Fruit fly (Drosophila melanogaster): ENCODE data around the gene CG9302.

DNA sequence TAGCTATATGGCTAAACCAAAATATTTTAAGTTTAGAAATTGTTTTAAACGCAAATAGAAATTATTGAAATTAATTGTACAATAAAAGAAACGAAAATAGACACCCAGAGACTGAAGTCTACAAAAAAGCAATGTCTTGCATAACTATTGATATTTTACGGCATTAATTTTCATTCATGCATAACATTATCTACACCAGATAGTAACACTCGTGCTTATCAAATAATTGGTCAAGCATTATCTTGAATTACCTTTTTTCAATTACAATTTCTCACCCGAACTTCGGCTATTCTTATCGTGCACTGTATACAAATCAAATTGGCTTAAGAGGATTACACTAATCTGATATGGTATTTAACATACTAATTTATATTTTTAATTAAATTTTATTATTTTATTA is 2.3 kb downstream of the CG9302 start:
- TF ChIP-seq psq (GFP tag; optimal IDR thresholded peaks at IDR 0.05) = no peak
- no peak for TF ChIP-seq Jra (GFP tag; optimal IDR thresholded peaks at IDR 0.05)
- TF ChIP-seq Dfd (GFP tag; optimal IDR thresholded peaks at IDR 0.05) = no peak
- no peak for TF ChIP-seq usp (GFP tag; optimal IDR thresholded peaks at IDR 0.05)
- TF ChIP-seq fru (GFP tag; optimal IDR thresholded peaks at IDR 0.05) = no peak
- TF ChIP-seq dmrt93B (GFP tag; optimal IDR thresholded peaks at IDR 0.05) = no peak
- no peak for TF ChIP-seq Vsx2 (GFP tag; optimal IDR thresholded peaks at IDR 0.05; ENCODE audit: partially characterized antibody)
- no peak for TF ChIP-seq tai (GFP tag; optimal IDR thresholded peaks at IDR 0.05)
- TF ChIP-seq pan (optimal IDR thresholded peaks at IDR 0.05) = no peak
